Worm (Caenorhabditis elegans): ENCODE data around the gene phb-2.

DNA sequence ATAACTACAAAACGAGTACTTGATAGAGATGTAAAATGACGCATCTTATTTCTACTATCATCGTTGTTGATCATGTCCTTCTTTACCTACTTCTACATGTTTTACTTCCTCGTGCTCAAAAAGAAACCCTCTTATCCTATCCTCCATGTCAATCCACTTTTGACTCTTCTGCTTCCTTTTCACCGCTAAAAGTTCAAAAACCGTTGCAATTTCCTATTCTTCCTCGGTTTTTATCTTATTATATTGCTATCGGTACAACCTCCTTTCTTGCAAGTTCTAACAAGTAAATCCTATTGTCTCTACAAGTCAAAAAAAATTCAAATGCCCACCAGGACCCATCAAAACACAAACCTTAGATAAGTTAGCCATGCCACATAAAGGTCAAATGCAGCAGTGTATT is 44.0 kb upstream of the phb-2 start:
- no peak for TF ChIP-seq dmd-4 (tag; optimal IDR thresholded peaks at IDR 0.05; ENCODE audit: borderline replicate concordance)
- no peak for TF ChIP-seq pqm-1 (tag; optimal IDR thresholded peaks at IDR 0.05)
- TF ChIP-seq fkh-6 (tag; optimal IDR thresholded peaks at IDR 0.05), result no peak
